Worm (Caenorhabditis elegans) whole organism, early embryonic: ENCODE results near the gene aak-1.

ENCODE experiments used
- B0310.2 ChIP-seq: sonication (generic microtip); optimal IDR thresholded peaks from 2 replicates; lab custom pipeline; 2016; ENCODE audit warnings: mild to moderate bottlenecking, missing genetic modification characterization, missing compliant biosample characterization
- F13C5.2 ChIP-seq: sonication (generic microtip); optimal IDR thresholded peaks from 2 replicates; lab custom pipeline; 2017; ENCODE audit warnings: mild to moderate bottlenecking, missing genetic modification characterization, inconsistent platforms, missing compliant biosample characterization
- aly-1 ChIP-seq: sonication (generic microtip); optimal IDR thresholded peaks from 2 replicates; lab custom pipeline; 2016; ENCODE audit warnings: missing genetic modification characterization, missing compliant biosample characterization
- ama-1 ChIP-seq: fragments of 150-350 bp; optimal IDR thresholded peaks from 2 replicates; lab custom pipeline; 2014
- ceh-13 ChIP-seq: fragments of 200-800 bp; sonication (Bioruptor generic); optimal IDR thresholded peaks from 2 replicates; lab custom pipeline; 2018; ENCODE audit warnings: mild to moderate bottlenecking, missing genetic modification characterization, missing compliant biosample characterization
- ceh-36 ChIP-seq: sonication (generic microtip); optimal IDR thresholded peaks from 2 replicates; lab custom pipeline; 2016; ENCODE audit warnings: missing genetic modification characterization, inconsistent platforms, missing compliant biosample characterization
- ets-7 ChIP-seq: sonication (generic microtip); optimal IDR thresholded peaks from 2 replicates; lab custom pipeline; 2016; ENCODE audit warnings: missing genotype, missing genetic modification characterization, missing compliant biosample characterization
- flt-1 ChIP-seq: fragments of 200-800 bp; sonication (Bioruptor generic); IDR thresholded peaks from 2 replicates; pipeline ENCODE4 v1.3.6; 2022; ENCODE audit warnings: missing genetic modification characterization, missing compliant biosample characterization
- hmbx-1 ChIP-seq: sonication (generic microtip); optimal IDR thresholded peaks from 2 replicates; lab custom pipeline; 2016; ENCODE audit warnings: mild to moderate bottlenecking, missing genetic modification characterization, missing compliant biosample characterization
- hmg-4 ChIP-seq: fragments of 200-800 bp; sonication (Bioruptor generic); optimal IDR thresholded peaks from 2 replicates; lab custom pipeline; 2018; ENCODE audit warnings: mild to moderate bottlenecking, missing genetic modification characterization, missing compliant biosample characterization
- hnd-1 ChIP-seq: sonication (generic microtip); optimal IDR thresholded peaks from 2 replicates; lab custom pipeline; 2016; ENCODE audit warnings: missing genetic modification characterization, missing compliant biosample characterization
- pes-1 ChIP-seq: fragments of 200-800 bp; sonication (Bioruptor generic); IDR thresholded peaks from 2 replicates; pipeline ENCODE4 v1.3.6; 2022; ENCODE audit warnings: missing genetic modification reagents, missing genetic modification characterization, missing compliant biosample characterization
- scrt-1 ChIP-seq: fragments of 200-800 bp; sonication (Bioruptor generic); IDR thresholded peaks from 2 replicates; pipeline ENCODE4 v1.3.6; 2022; ENCODE audit warnings: missing genetic modification characterization, missing compliant biosample characterization
- sea-1 ChIP-seq: fragments of 200-800 bp; sonication (Bioruptor generic); conservative IDR thresholded peaks from 2 replicates; pipeline ENCODE4 v1.3.6; 2022; ENCODE audit warnings: missing genetic modification characterization, missing compliant biosample characterization
- tbx-11 ChIP-seq: fragments of 200-800 bp; sonication (Bioruptor generic); IDR thresholded peaks from 2 replicates; pipeline ENCODE4 v1.3.6; 2022; ENCODE audit warnings: missing genetic modification characterization, missing compliant biosample characterization
- tbx-37 ChIP-seq: fragments of 200-800 bp; sonication (Bioruptor generic); conservative IDR thresholded peaks from 2 replicates; pipeline ENCODE4 v1.3.6; 2022; ENCODE audit warnings: missing genetic modification reagents, missing genetic modification characterization, missing compliant biosample characterization
- tra-4 ChIP-seq: sonication (generic microtip); optimal IDR thresholded peaks from 2 replicates; lab custom pipeline; 2017; ENCODE audit warnings: missing genetic modification characterization, missing compliant biosample characterization

aak-1 gene

DNA sequence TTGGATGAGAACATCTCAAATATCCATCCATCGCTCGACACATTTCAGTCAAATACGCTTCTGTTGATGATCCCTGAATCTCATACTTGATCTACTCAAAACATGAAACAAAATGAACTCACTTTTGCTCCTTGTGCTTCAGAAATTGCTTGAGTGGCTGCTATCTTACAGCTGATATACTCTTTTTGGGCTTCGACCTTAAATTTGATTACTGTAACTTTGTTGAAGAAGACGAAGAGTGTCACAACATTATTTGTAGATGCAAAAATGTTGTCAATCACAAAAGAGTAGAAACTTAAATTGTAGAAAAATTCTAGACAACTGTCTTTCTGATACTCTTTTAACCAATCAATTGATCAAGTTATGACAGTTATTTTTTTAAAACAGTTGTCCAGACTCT, 18.3 kb downstream of the aak-1 start:
- TF ChIP-seq B0310.2: no peak
- TF ChIP-seq hmbx-1 (tag; lab: Kevin White, UChicago): no peak
- no peak for TF ChIP-seq ama-1 (lab: Kevin White, UChicago)
- TF ChIP-seq ceh-13 (GFP tag; lab: Kevin White, UChicago): no peak

ce11 chrIII:8741955-8742354, 18.9 kb downstream of the aak-1 start:
- TF ChIP-seq tra-4 (tag; lab: Kevin White, UChicago): no peak
- no peak for TF ChIP-seq sea-1 (GFP tag; lab: Robert Waterston, UW)
- TF ChIP-seq ceh-13 (GFP tag; lab: Kevin White, UChicago): no peak
- no peak for TF ChIP-seq hmg-4 (GFP tag; lab: Kevin White, UChicago)
- TF ChIP-seq hnd-1: no peak
- TF ChIP-seq hmbx-1 (tag; lab: Kevin White, UChicago): no peak
- TF ChIP-seq tbx-37 (GFP tag; lab: Robert Waterston, UW): no peak
- no peak for TF ChIP-seq ama-1 (lab: Kevin White, UChicago)
- TF ChIP-seq ets-7 (tag; lab: Kevin White, UChicago): no peak
- TF ChIP-seq tbx-11: no peak
- TF ChIP-seq B0310.2: no peak
- TF ChIP-seq scrt-1 (GFP tag; lab: Robert Waterston, UW): no peak
- TF ChIP-seq aly-1: no peak
- TF ChIP-seq pes-1 (GFP tag; lab: Robert Waterston, UW): no peak
- no peak for TF ChIP-seq flt-1 (GFP tag; lab: Robert Waterston, UW)
- no peak for TF ChIP-seq F13C5.2 (tag; lab: Kevin White, UChicago)
- TF ChIP-seq ceh-36 (tag; lab: Kevin White, UChicago): no peak

ce11 chrIII:8741276-8741860, 19.5 kb downstream of the aak-1 start, which contains the start of gene pdhk-2:
TSS of gene pdhk-2 (minus strand) at chrIII:8741412.
- TF ChIP-seq tbx-37 (GFP tag; lab: Robert Waterston, UW) (peak; percentile 63), ceh-36 (tag; lab: Kevin White, UChicago) (no peak), pes-1 (GFP tag; lab: Robert Waterston, UW) (peak; percentile 68; the same call in 1 of the 2 replicates), hnd-1 (peak; percentile 11), ets-7 (tag; lab: Kevin White, UChicago) (peak; percentile 52), tra-4 (tag; lab: Kevin White, UChicago) (no peak), sea-1 (GFP tag; lab: Robert Waterston, UW) (peak; percentile 30; the same call in 1 of the 2 replicates), B0310.2 (no peak), tbx-11 (0 out of 2 replicates have a peak, but pooled peaks have one; percentile 54), ama-1 (lab: Kevin White, UChicago) (no peak), hmbx-1 (tag; lab: Kevin White, UChicago) (no peak), hmg-4 (GFP tag; lab: Kevin White, UChicago) (no peak), ceh-13 (GFP tag; lab: Kevin White, UChicago) (no peak), flt-1 (GFP tag; lab: Robert Waterston, UW) (peak; percentile 63), F13C5.2 (tag; lab: Kevin White, UChicago) (peak; percentile 93), aly-1 (peak; percentile 58), scrt-1 (GFP tag; lab: Robert Waterston, UW) (peak; percentile 70; the same call in 1 of the 2 replicates)

DNA sequence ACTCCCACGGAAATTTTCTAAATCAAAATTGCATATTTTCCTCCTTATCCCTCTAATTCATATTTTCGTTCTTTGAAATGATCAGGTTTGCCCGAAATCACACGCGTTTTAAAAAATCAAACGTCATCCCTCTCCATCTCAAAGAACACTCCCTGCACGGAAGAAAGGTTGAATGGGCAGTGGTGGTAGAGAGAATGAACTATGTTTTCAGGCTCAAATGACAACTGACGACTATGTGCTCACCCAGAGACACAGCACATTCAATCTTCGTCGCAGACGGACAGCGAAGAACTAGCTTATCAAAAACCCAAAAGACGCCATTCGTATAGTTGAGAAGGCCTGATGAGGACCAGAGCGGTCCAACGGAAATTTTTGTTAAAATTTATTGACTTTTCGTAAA, 21.1 kb downstream of the aak-1 start:
- TF ChIP-seq hmg-4 (GFP tag; lab: Kevin White, UChicago) (no peak), B0310.2 (no peak), hnd-1 (no peak), sea-1 (GFP tag; lab: Robert Waterston, UW) (no peak), ama-1 (lab: Kevin White, UChicago) (no peak), ceh-13 (GFP tag; lab: Kevin White, UChicago) (no peak), tbx-37 (GFP tag; lab: Robert Waterston, UW) (no peak), ets-7 (tag; lab: Kevin White, UChicago) (no peak), ceh-36 (tag; lab: Kevin White, UChicago) (no peak), tbx-11 (no peak), hmbx-1 (tag; lab: Kevin White, UChicago) (no peak), pes-1 (GFP tag; lab: Robert Waterston, UW) (no peak)

ce11 chrIII:8739126-8739525, 21.8 kb downstream of the aak-1 start:
- no peak for TF ChIP-seq sea-1 (GFP tag; lab: Robert Waterston, UW)

ce11 chrIII:8738289-8738688, 22.6 kb downstream of the aak-1 start:
- TF ChIP-seq hmbx-1 (tag; lab: Kevin White, UChicago): no peak
- TF ChIP-seq tra-4 (tag; lab: Kevin White, UChicago): no peak
- no peak for TF ChIP-seq ama-1 (lab: Kevin White, UChicago)
- no peak for TF ChIP-seq aly-1
- no peak for TF ChIP-seq tbx-11
- no peak for TF ChIP-seq ets-7 (tag; lab: Kevin White, UChicago)
- TF ChIP-seq flt-1 (GFP tag; lab: Robert Waterston, UW): no peak
- no peak for TF ChIP-seq sea-1 (GFP tag; lab: Robert Waterston, UW)
- TF ChIP-seq ceh-36 (tag; lab: Kevin White, UChicago): no peak
- no peak for TF ChIP-seq hmg-4 (GFP tag; lab: Kevin White, UChicago)
- TF ChIP-seq scrt-1 (GFP tag; lab: Robert Waterston, UW): no peak
- TF ChIP-seq B0310.2: no peak
- no peak for TF ChIP-seq ceh-13 (GFP tag; lab: Kevin White, UChicago)
- no peak for TF ChIP-seq hnd-1
- no peak for TF ChIP-seq pes-1 (GFP tag; lab: Robert Waterston, UW)

DNA sequence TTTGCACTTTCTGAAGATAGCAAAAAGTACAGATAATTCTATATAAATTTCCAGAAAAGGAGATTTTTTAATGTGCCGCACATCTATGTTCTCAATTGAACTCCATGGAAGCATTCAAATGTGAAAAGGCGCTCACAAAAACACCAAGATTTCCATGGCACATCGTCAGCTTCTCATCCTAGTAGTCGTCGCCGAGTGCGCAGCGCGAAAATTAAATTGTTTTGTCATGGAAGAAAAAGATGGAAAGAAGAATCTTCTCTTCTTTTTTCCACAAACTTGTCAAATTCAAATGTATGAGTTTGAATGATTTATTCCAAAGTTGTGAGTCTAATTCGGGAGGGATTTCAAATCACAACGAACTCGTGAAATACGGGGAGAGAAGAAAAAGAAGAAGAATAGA, 23.5 kb downstream of the aak-1 start:
- TF ChIP-seq hnd-1: no peak
- no peak for TF ChIP-seq sea-1 (GFP tag; lab: Robert Waterston, UW)
- no peak for TF ChIP-seq tra-4 (tag; lab: Kevin White, UChicago)
- no peak for TF ChIP-seq flt-1 (GFP tag; lab: Robert Waterston, UW)
- TF ChIP-seq hmbx-1 (tag; lab: Kevin White, UChicago): no peak
